Fruit fly (Drosophila melanogaster): ENCODE measurements around the gene ec.

- TF ChIP-seq Ets98B (GFP tag; IDR thresholded peaks at IDR 0.05) (peak; percentile 85), Pif1A (GFP tag; optimal IDR thresholded peaks at IDR 0.05) (peak; percentile 54), CG32121 (GFP tag; IDR thresholded peaks at IDR 0.05) (peak; percentile 76), CG4496 (GFP tag; IDR thresholded peaks at IDR 0.05) (peak; percentile 93), Pif1B (GFP tag; optimal IDR thresholded peaks at IDR 0.05) (peak; percentile 75), CG14655 (GFP tag; optimal IDR thresholded peaks at IDR 0.05) (peak; percentile 70), fd96Ca (GFP tag; IDR thresholded peaks at IDR 0.05) (peak; percentile 84), CG12605 (GFP tag; IDR thresholded peaks at IDR 0.05) (peak; percentile 83), gl (tag; optimal IDR thresholded peaks at IDR 0.05) (peak; percentile 89)
Measured at dm6 chrX:3777236-3777635, 34.3 kb upstream of the ec start.

Measured in whole organism, pupa.